Fruit fly (Drosophila melanogaster): ENCODE data around the gene Eig71Ef.

Eig71Ef gene

DNA sequence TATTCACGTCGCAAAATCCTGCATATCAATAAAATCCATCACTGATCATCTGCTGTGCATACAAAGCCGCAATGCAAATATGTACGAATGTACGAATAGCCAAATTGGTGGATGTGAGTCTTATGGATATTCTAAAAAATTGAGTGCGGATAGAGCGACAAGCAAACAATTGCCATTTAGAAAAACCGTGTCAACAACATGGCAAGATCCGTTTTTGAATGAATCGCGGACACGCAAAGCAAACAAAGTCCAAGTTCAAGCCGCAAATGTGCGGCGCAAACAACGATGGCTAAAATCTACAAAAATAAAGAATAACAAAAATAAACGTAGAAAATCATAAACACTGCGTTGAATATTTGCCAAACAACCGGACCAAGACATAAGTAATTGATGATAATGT is 32.3 kb upstream of the Eig71Ef start (continued):
- TF ChIP-seq lov (optimal IDR thresholded peaks at IDR 0.05), result no peak
- TF ChIP-seq lov (GFP tag; IDR thresholded peaks at IDR 0.05), result 0 out of 3 replicates have a peak, but pooled peaks have one; percentile 47
- peak; percentile 20 for TF ChIP-seq CG15514 (GFP tag; optimal IDR thresholded peaks at IDR 0.05)
- peak; percentile 49 for TF ChIP-seq mirr (GFP tag; optimal IDR thresholded peaks at IDR 0.05)
- peak; percentile 27; the same call in 1 of the 3 replicates for TF ChIP-seq CG11695 (GFP tag; IDR thresholded peaks at IDR 0.05)
- TF ChIP-seq Asciz (GFP tag; optimal IDR thresholded peaks at IDR 0.05), result no peak
- peak; percentile 9 for TF ChIP-seq bab2 (GFP tag; optimal IDR thresholded peaks at IDR 0.05)
- TF ChIP-seq HLH3B (GFP tag; IDR thresholded peaks at IDR 0.05), result 0 out of 2 replicates have a peak, but pooled peaks have one; percentile 11
- TF ChIP-seq seq (GFP tag; IDR thresholded peaks at IDR 0.05), result peak; percentile 52; the same call in 1 of the 2 replicates
- no peak for TF ChIP-seq CG13287 (GFP tag; IDR thresholded peaks at IDR 0.05; ENCODE audit: partially characterized antibody)
- TF ChIP-seq CG18599 (GFP tag; optimal IDR thresholded peaks at IDR 0.05), result peak; percentile 1
- peak; percentile 54 for TF ChIP-seq CG13296 (GFP tag; optimal IDR thresholded peaks at IDR 0.05)
- TF ChIP-seq CG14014 (GFP tag; IDR thresholded peaks at IDR 0.05), result peak; percentile 61; the same call in 1 of the 2 replicates
- peak; percentile 29 for TF ChIP-seq schlank (tag; optimal IDR thresholded peaks at IDR 0.05)
- no peak for TF ChIP-seq CG34376 (GFP tag; optimal IDR thresholded peaks at IDR 0.05)
- TF ChIP-seq CG18619 (GFP tag; optimal IDR thresholded peaks at IDR 0.05), result peak; percentile 20
- TF ChIP-seq CG2678 (tag; optimal IDR thresholded peaks at IDR 0.05), result peak; percentile 26
- TF ChIP-seq btn (GFP tag; optimal IDR thresholded peaks at IDR 0.05), result no peak
- TF ChIP-seq E2f2 (GFP tag; IDR thresholded peaks at IDR 0.05), result peak; percentile 30; the same call in 1 of the 2 replicates
- TF ChIP-seq CG9932 (GFP tag; IDR thresholded peaks at IDR 0.05), result peak; percentile 31; the same call in 1 of the 2 replicates
- peak; percentile 12 for TF ChIP-seq CG12071 (GFP tag; optimal IDR thresholded peaks at IDR 0.05)
- peak; percentile 43 for TF ChIP-seq CG3281 (GFP tag; optimal IDR thresholded peaks at IDR 0.05)
- peak; percentile 83 for TF ChIP-seq Med (GFP tag)
- TF ChIP-seq Fer3 (tag; optimal IDR thresholded peaks at IDR 0.05), result peak; percentile 17
- TF ChIP-seq fd102C (GFP tag; optimal IDR thresholded peaks at IDR 0.05), result peak; percentile 50

dm6 chr3L:15687802-15688201 is 30.6 kb upstream of the Eig71Ef start, which contains the start of gene CG34452:
Gene CG34452 (minus strand): TSS chr3L:15687902.
- TF ChIP-seq lmd (GFP tag; IDR thresholded peaks at IDR 0.05) (no peak), ci (GFP tag; IDR thresholded peaks at IDR 0.05) (no peak), Dfd (GFP tag; optimal IDR thresholded peaks at IDR 0.05) (no peak), mirr (GFP tag; optimal IDR thresholded peaks at IDR 0.05) (no peak), Abd-B (GFP tag; optimal IDR thresholded peaks at IDR 0.05) (no peak), E2f1 (GFP tag; IDR thresholded peaks at IDR 0.05) (no peak), zfh1 (GFP tag; IDR thresholded peaks at IDR 0.05) (no peak)

DNA sequence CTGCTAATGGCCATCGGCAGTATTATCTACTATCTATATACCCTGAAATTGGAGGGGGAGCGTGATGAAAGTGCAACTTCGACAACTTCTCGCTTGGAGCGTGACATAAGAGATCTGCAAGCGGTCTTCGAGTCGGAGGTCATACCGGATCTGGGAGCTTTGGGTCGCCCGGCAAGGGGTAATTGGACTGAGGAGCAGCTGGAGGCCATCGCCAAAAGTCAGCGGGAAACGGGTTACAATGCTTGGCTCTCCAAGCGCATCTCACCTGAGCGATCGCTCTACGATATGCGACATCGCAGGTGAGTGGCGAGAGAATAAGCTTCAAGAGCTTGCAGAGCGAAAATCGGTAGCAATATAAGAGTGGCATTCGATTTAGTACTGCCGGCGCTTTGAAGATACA is 26.8 kb upstream of the Eig71Ef start:
- TF ChIP-seq CG7839 (tag; optimal IDR thresholded peaks at IDR 0.05), result no peak
- peak; percentile 85 for TF ChIP-seq CG12769 (tag; optimal IDR thresholded peaks at IDR 0.05)
- no peak for TF ChIP-seq Scr (GFP tag; IDR thresholded peaks at IDR 0.05; ENCODE audit: partially characterized antibody)
- TF ChIP-seq vnd (GFP tag; IDR thresholded peaks at IDR 0.05; ENCODE audit: partially characterized antibody), result no peak
- TF ChIP-seq CG10979 (tag; optimal IDR thresholded peaks at IDR 0.05), result no peak
- peak; percentile 9 for TF ChIP-seq ftz-f1 (GFP tag; optimal IDR thresholded peaks at IDR 0.05)
- TF ChIP-seq Tbp (GFP tag; optimal IDR thresholded peaks at IDR 0.05), result no peak
- no peak for TF ChIP-seq gce (GFP tag; IDR thresholded peaks at IDR 0.05)
- no peak for TF ChIP-seq insv (GFP tag; optimal IDR thresholded peaks at IDR 0.05)
- no peak for TF ChIP-seq CG13424 (tag; optimal IDR thresholded peaks at IDR 0.05)
- TF ChIP-seq hb (GFP tag; IDR thresholded peaks at IDR 0.05; ENCODE audit: partially characterized antibody), result no peak
- TF ChIP-seq Trl (optimal IDR thresholded peaks at IDR 0.05), result peak; percentile 40 to 51
- no peak for TF ChIP-seq Trl (GFP tag; optimal IDR thresholded peaks at IDR 0.05)
- no peak for TF ChIP-seq wor (GFP tag; IDR thresholded peaks at IDR 0.05)
- TF ChIP-seq tgo (GFP tag; IDR thresholded peaks at IDR 0.05), result no peak
- TF ChIP-seq CG14667 (GFP tag; IDR thresholded peaks at IDR 0.05), result no peak
- TF ChIP-seq sens (GFP tag), result peak; percentile 5
- no peak for TF ChIP-seq CG18011 (GFP tag; optimal IDR thresholded peaks at IDR 0.05)
- peak; percentile 74; the same call in 1 of the 4 replicates for TF ChIP-seq chinmo (GFP tag; IDR thresholded peaks at IDR 0.05; ENCODE audit: partially characterized antibody)

All from whole organism, embryonic.